Fruit fly (Drosophila melanogaster) whole organism, wandering third instar larva: ENCODE results near the gene CG18404.

Experiments used
- GATAd ChIP-seq: sonication (Bioruptor generic); optimal IDR thresholded peaks from 2 replicates; lab custom pipeline; 2016; ENCODE audit warnings: missing biosample characterization, missing genetic modification characterization
- Mio ChIP-seq: sonication (Bioruptor generic); optimal IDR thresholded peaks from 2 replicates; lab custom pipeline; 2016; ENCODE audit warnings: missing biosample characterization, missing genetic modification characterization
- Myc ChIP-seq: fragments of >200 bp; optimal IDR thresholded peaks from 2 replicates; lab custom pipeline; 2017
- OdsH ChIP-seq: fragments of 200-800 bp; sonication (Bioruptor generic); optimal IDR thresholded peaks from 2 replicates; lab custom pipeline; 2016; ENCODE audit warnings: missing biosample characterization, mild to moderate bottlenecking, missing genetic modification characterization
- br ChIP-seq: fragments of 200-800 bp; sonication (Bioruptor generic); optimal IDR thresholded peaks from 2 replicates; lab custom pipeline; 2016; ENCODE audit warnings: missing biosample characterization, missing genetic modification characterization
- h ChIP-seq: fragments of 200-800 bp; sonication (Bioruptor generic); optimal IDR thresholded peaks from 3 replicates; lab custom pipeline; 2016; ENCODE audit warnings: missing biosample characterization, mild to moderate bottlenecking, missing genetic modification characterization
- pan ChIP-seq: fragments of >200 bp; optimal IDR thresholded peaks from 2 replicates; lab custom pipeline; 2017
- psq ChIP-seq: fragments of 200-800 bp; sonication (Bioruptor generic); optimal IDR thresholded peaks from 3 replicates; lab custom pipeline; 2017; ENCODE audit warnings: missing biosample characterization, mild to moderate bottlenecking, missing genetic modification characterization, moderate library complexity
- sv ChIP-seq: fragments of 200-800 bp; sonication (Bioruptor generic); optimal IDR thresholded peaks from 3 replicates; lab custom pipeline; 2016; ENCODE audit warnings: missing biosample characterization, missing genetic modification characterization

- no peak for TF ChIP-seq psq
- TF ChIP-seq pan (lab: Kevin White, UChicago): no peak
- TF ChIP-seq br (GFP tag; lab: Kevin White, UChicago): no peak
- no peak for TF ChIP-seq OdsH (GFP tag; lab: Kevin White, UChicago)
- TF ChIP-seq sv (GFP tag; lab: Kevin White, UChicago): no peak
- no peak for TF ChIP-seq Mio
- TF ChIP-seq Myc: no peak
- no peak for TF ChIP-seq GATAd (GFP tag; lab: Kevin White, UChicago)
- no peak for TF ChIP-seq h
Observed at dm6 chr3R:30294603-30295002, 41.6 kb downstream of the CG18404 start.
